Worm (Caenorhabditis elegans): ENCODE results near the gene C35D6.13.

ce11 chrIV:16298851-16299250 is 38.0 kb upstream of the C35D6.13 start, which contains the start of gene srz-72:
- TF ChIP-seq ref-2 (tag; optimal IDR thresholded peaks at IDR 0.05) (no peak), pha-4 (tag; optimal IDR thresholded peaks at IDR 0.05) (no peak), nfya-1 (tag; optimal IDR thresholded peaks at IDR 0.05) (no peak)
